Fruit fly (Drosophila melanogaster) whole organism, embryonic: Measurements from ENCODE around the gene Vav.

Experiments
- Abd-B ChIP-seq: fragments of 200-800 bp; sonication (Bioruptor generic); optimal IDR thresholded peaks from 2 replicates; lab custom pipeline; 2018; ENCODE audit warnings: missing biosample characterization, mild to moderate bottlenecking, missing genetic modification characterization, moderate library complexity
- Blimp-1 ChIP-seq: fragments of 200-800 bp; sonication (Bioruptor generic); optimal IDR thresholded peaks from 3 replicates; lab custom pipeline; 2018; ENCODE audit warnings: missing biosample characterization, missing genetic modification characterization, mild to moderate bottlenecking, moderate library complexity, missing genetic modification reagents
- BtbVII ChIP-seq: fragments of 200-800 bp; sonication (Bioruptor generic); optimal IDR thresholded peaks from 3 replicates; lab custom pipeline; 2017; ENCODE audit warnings: missing biosample characterization, mild to moderate bottlenecking, missing genetic modification characterization
- C15 ChIP-seq: fragments of 200-800 bp; sonication (Bioruptor generic); IDR thresholded peaks from 3 replicates; pipeline ENCODE4 v1.3.6; 2022; ENCODE audit warnings: missing biosample characterization, missing genetic modification characterization
- CG10147 ChIP-seq: fragments of 200-800 bp; sonication (Bioruptor generic); optimal IDR thresholded peaks from 2 replicates; lab custom pipeline; 2019; ENCODE audit warnings: missing biosample characterization, mild to moderate bottlenecking, missing genetic modification characterization, moderate library complexity
- CG10209 ChIP-seq: fragments of 200-800 bp; sonication (Bioruptor generic); optimal IDR thresholded peaks from 3 replicates; lab custom pipeline; 2017; ENCODE audit warnings: missing biosample characterization, mild to moderate bottlenecking, missing genetic modification characterization, missing genetic modification reagents
- CG10267 ChIP-seq: fragments of 200-800 bp; sonication (Bioruptor generic); optimal IDR thresholded peaks from 2 replicates; lab custom pipeline; 2018; ENCODE audit warnings: missing biosample characterization, mild to moderate bottlenecking, missing genetic modification characterization, moderate library complexity
- CG10321 ChIP-seq: fragments of 200-800 bp; sonication (Bioruptor generic); IDR thresholded peaks from 2 replicates; pipeline ENCODE4 v1.3.6; 2022; ENCODE audit warnings: missing biosample characterization, missing genetic modification characterization
- CG13287 ChIP-seq: fragments of 200-800 bp; sonication (Bioruptor generic); IDR thresholded peaks from 2 replicates; pipeline ENCODE4 v1.3.6; 2022; ENCODE audit warnings: missing biosample characterization, missing genetic modification characterization; ENCODE audit not compliant: partially characterized antibody
- CG14014 ChIP-seq: fragments of 200-800 bp; sonication (Bioruptor generic); IDR thresholded peaks from 2 replicates; pipeline ENCODE4 v1.3.6; 2022; ENCODE audit warnings: missing biosample characterization, missing genetic modification characterization
- CG14710 ChIP-seq: fragments of 200-800 bp; sonication (Bioruptor generic); optimal IDR thresholded peaks from 3 replicates; lab custom pipeline; 2019; ENCODE audit warnings: missing biosample characterization, mild to moderate bottlenecking, missing genetic modification characterization, moderate library complexity
- CG15514 ChIP-seq: fragments of 200-800 bp; sonication (Bioruptor generic); optimal IDR thresholded peaks from 3 replicates; lab custom pipeline; 2017; ENCODE audit warnings: missing biosample characterization, missing genetic modification characterization, mild to moderate bottlenecking, moderate library complexity, missing genetic modification reagents
- CG15696 ChIP-seq: fragments of 200-800 bp; sonication (Bioruptor generic); optimal IDR thresholded peaks from 2 replicates; lab custom pipeline; 2019; ENCODE audit warnings: missing biosample characterization, mild to moderate bottlenecking, missing genetic modification characterization, moderate library complexity
- CG1647 ChIP-seq: fragments of 200-800 bp; sonication (Bioruptor generic); optimal IDR thresholded peaks from 3 replicates; lab custom pipeline; 2016; ENCODE audit warnings: missing biosample characterization, missing genetic modification characterization
- CG17829 ChIP-seq: fragments of 200-800 bp; optimal IDR thresholded peaks from 2 replicates; lab custom pipeline; 2019; ENCODE audit warnings: missing biosample characterization, mild to moderate bottlenecking, missing genetic modification characterization, moderate library complexity
- CG18262 ChIP-seq: fragments of 200-800 bp; optimal IDR thresholded peaks from 3 replicates; lab custom pipeline; 2019; ENCODE audit warnings: missing biosample characterization, mild to moderate bottlenecking, missing genetic modification characterization, moderate library complexity
- CG2712 ChIP-seq: fragments of 200-800 bp; optimal IDR thresholded peaks from 3 replicates; lab custom pipeline; 2019; ENCODE audit warnings: missing biosample characterization, mild to moderate bottlenecking, missing genetic modification characterization, moderate library complexity
- CG2875 ChIP-seq: fragments of 200-800 bp; sonication (Bioruptor generic); optimal IDR thresholded peaks from 2 replicates; lab custom pipeline; 2017; ENCODE audit warnings: missing biosample characterization, mild to moderate bottlenecking, missing genetic modification characterization, missing genetic modification reagents
- CG31441 ChIP-seq: fragments of 200-800 bp; sonication (Bioruptor generic); IDR thresholded peaks from 2 replicates; pipeline ENCODE4 v1.3.6; 2022; ENCODE audit warnings: missing biosample characterization, missing genetic modification characterization
- CG4424 ChIP-seq: fragments of 200-800 bp; sonication (Bioruptor generic); optimal IDR thresholded peaks from 3 replicates; lab custom pipeline; 2016; ENCODE audit warnings: missing biosample characterization, missing genetic modification characterization
- CG6813 ChIP-seq: fragments of 200-800 bp; sonication (Bioruptor generic); optimal IDR thresholded peaks from 2 replicates; lab custom pipeline; 2017; ENCODE audit warnings: missing biosample characterization, missing genetic modification characterization, mild to moderate bottlenecking, moderate library complexity, missing genetic modification reagents
- CG8281 ChIP-seq: fragments of 200-800 bp; sonication (Bioruptor generic); optimal IDR thresholded peaks from 2 replicates; lab custom pipeline; 2018; ENCODE audit warnings: missing biosample characterization, mild to moderate bottlenecking, missing genetic modification characterization, moderate library complexity
- CG9609 ChIP-seq: fragments of 200-800 bp; sonication (Bioruptor generic); optimal IDR thresholded peaks from 3 replicates; lab custom pipeline; 2016; ENCODE audit warnings: missing biosample characterization, missing genetic modification characterization
- CG9727 ChIP-seq: fragments of 200-800 bp; sonication (Bioruptor generic); optimal IDR thresholded peaks from 3 replicates; lab custom pipeline; 2017; ENCODE audit warnings: missing biosample characterization, mild to moderate bottlenecking, missing genetic modification characterization
- CG9797 ChIP-seq: fragments of 200-800 bp; sonication (Bioruptor generic); optimal IDR thresholded peaks from 3 replicates; lab custom pipeline; 2018; ENCODE audit warnings: missing biosample characterization, mild to moderate bottlenecking, missing genetic modification characterization
- E2f1 ChIP-seq: fragments of 200-800 bp; sonication (Bioruptor generic); IDR thresholded peaks from 2 replicates; pipeline ENCODE4 v1.3.6; 2022; ENCODE audit warnings: missing biosample characterization, missing genetic modification characterization
- H15 ChIP-seq: fragments of 200-800 bp; sonication (Bioruptor generic); IDR thresholded peaks from 3 replicates; pipeline ENCODE4 v1.3.6; 2022; ENCODE audit warnings: missing biosample characterization, missing genetic modification characterization
- HLH3B ChIP-seq: fragments of 200-800 bp; sonication (Bioruptor generic); IDR thresholded peaks from 2 replicates; pipeline ENCODE4 v1.3.6; 2022; ENCODE audit warnings: missing biosample characterization, missing genetic modification characterization
- MESR4 ChIP-seq: fragments of 200-800 bp; sonication (Bioruptor generic); optimal IDR thresholded peaks from 2 replicates; lab custom pipeline; 2018; ENCODE audit warnings: missing biosample characterization, mild to moderate bottlenecking, missing genetic modification characterization, moderate library complexity
- Med ChIP-seq: fragments of 200-800 bp; sonication (Bioruptor generic); peaks from one replicate; lab custom pipeline; 2016; ENCODE audit warnings: missing biosample characterization, missing genetic modification characterization, mild to moderate bottlenecking, inconsistent platforms, moderate library complexity
- Nf-YC ChIP-seq: fragments of 200-800 bp; optimal IDR thresholded peaks from 3 replicates; lab custom pipeline; 2019; ENCODE audit warnings: missing biosample characterization, mild to moderate bottlenecking, missing genetic modification characterization, moderate library complexity
- Oaz ChIP-seq: fragments of 200-800 bp; sonication (Bioruptor generic); IDR thresholded peaks from 2 replicates; pipeline ENCODE4 v1.3.6; 2022; ENCODE audit warnings: missing biosample characterization, missing genetic modification characterization
- Pdp1 ChIP-seq, 2 experiments: fragments of 200-800 bp; sonication (Bioruptor generic); optimal IDR thresholded peaks; 3 replicates each; lab custom pipeline; 2016; ENCODE audit warnings: missing biosample characterization in 2 of 2, missing genetic modification characterization in 2 of 2, mild to moderate bottlenecking in 1 of 2, moderate library complexity in 1 of 2
- Rfx ChIP-seq: fragments of 200-800 bp; sonication (Bioruptor generic); IDR thresholded peaks from 2 replicates; pipeline ENCODE4 v1.3.6; 2022; ENCODE audit warnings: missing biosample characterization, missing genetic modification characterization
- ac ChIP-seq: fragments of 200-800 bp; sonication (Bioruptor generic); optimal IDR thresholded peaks from 3 replicates; lab custom pipeline; 2017; ENCODE audit warnings: missing biosample characterization, mild to moderate bottlenecking, missing genetic modification characterization
- bab2 ChIP-seq: fragments of 200-800 bp; sonication (Bioruptor generic); optimal IDR thresholded peaks from 2 replicates; lab custom pipeline; 2016; ENCODE audit warnings: missing biosample characterization, missing genetic modification characterization
- bcd ChIP-seq: fragments of 200-800 bp; sonication (Bioruptor generic); optimal IDR thresholded peaks from 2 replicates; lab custom pipeline; 2017; ENCODE audit warnings: missing biosample characterization, mild to moderate bottlenecking, missing genetic modification characterization
- bsh ChIP-seq, 2 experiments: fragments of 200-800 bp; sonication (Bioruptor generic); optimal IDR thresholded peaks; 2 replicates each; lab custom pipeline; 2017 to 2018; ENCODE audit warnings: mild to moderate bottlenecking in 2 of 2, missing biosample characterization in 2 of 2, missing genetic modification characterization in 2 of 2, moderate library complexity in 1 of 2
- cas ChIP-seq: fragments of 200-800 bp; sonication (Bioruptor generic); IDR thresholded peaks from 2 replicates; pipeline ENCODE4 v1.3.6; 2022; ENCODE audit warnings: missing biosample characterization, missing genetic modification characterization
- gfzf ChIP-seq: fragments of 200-800 bp; sonication (Bioruptor generic); optimal IDR thresholded peaks from 2 replicates; lab custom pipeline; 2016; ENCODE audit warnings: missing biosample characterization, mild to moderate bottlenecking, missing genetic modification characterization, moderate library complexity
- hbn ChIP-seq: fragments of 200-800 bp; sonication (Bioruptor generic); IDR thresholded peaks from 2 replicates; pipeline ENCODE4 v1.3.6; 2022; ENCODE audit warnings: missing biosample characterization, missing genetic modification characterization; ENCODE audit not compliant: partially characterized antibody
- jumu ChIP-seq: fragments of 200-800 bp; sonication (Bioruptor generic); optimal IDR thresholded peaks from 3 replicates; lab custom pipeline; 2016; ENCODE audit warnings: missing biosample characterization, missing genetic modification characterization
- lilli ChIP-seq: fragments of 200-800 bp; sonication (Bioruptor generic); optimal IDR thresholded peaks from 3 replicates; lab custom pipeline; 2016; ENCODE audit warnings: missing biosample characterization, missing genetic modification characterization
- nmo ChIP-seq: fragments of 200-800 bp; sonication (Bioruptor generic); optimal IDR thresholded peaks from 2 replicates; lab custom pipeline; 2018; ENCODE audit warnings: missing biosample characterization, mild to moderate bottlenecking, missing genetic modification characterization, moderate library complexity
- p53 ChIP-seq: fragments of 200-800 bp; sonication (Bioruptor generic); optimal IDR thresholded peaks from 2 replicates; lab custom pipeline; 2016; ENCODE audit warnings: missing biosample characterization, missing genetic modification characterization
- pfk ChIP-seq: fragments of 200-800 bp; sonication (Bioruptor generic); optimal IDR thresholded peaks from 2 replicates; lab custom pipeline; 2018; ENCODE audit warnings: missing biosample characterization, mild to moderate bottlenecking, missing genetic modification characterization, moderate library complexity
- phol ChIP-seq: fragments of 200-800 bp; sonication (Bioruptor generic); optimal IDR thresholded peaks from 3 replicates; lab custom pipeline; 2018; ENCODE audit warnings: missing biosample characterization, mild to moderate bottlenecking, missing genetic modification characterization, moderate library complexity
- wek ChIP-seq: fragments of 200-800 bp; sonication (Bioruptor generic); optimal IDR thresholded peaks from 3 replicates; lab custom pipeline; 2018; ENCODE audit warnings: missing biosample characterization, mild to moderate bottlenecking, missing genetic modification characterization, moderate library complexity
- zen ChIP-seq: fragments of 200-800 bp; sonication (Bioruptor generic); optimal IDR thresholded peaks from 3 replicates; lab custom pipeline; 2018; ENCODE audit warnings: missing biosample characterization, mild to moderate bottlenecking, missing genetic modification characterization, moderate library complexity

The Vav gene

dm6 chrX:19243379-19243834 is 18.2 kb upstream of the Vav start, which contains the start of gene CG7889 (continued):
- TF ChIP-seq gfzf (peak; percentile 64), CG8281 (tag; lab: Kevin White, UChicago) (no peak), Med (GFP tag; lab: Kevin White, UChicago) (peak; percentile 81), nmo (GFP tag; lab: Kevin White, UChicago) (peak; percentile 45), H15 (GFP tag; lab: Robert Waterston, UW) (no peak), C15 (GFP tag; lab: Robert Waterston, UW) (no peak), CG9797 (GFP tag; lab: Kevin White, UChicago) (peak; percentile 52), Rfx (GFP tag; lab: Robert Waterston, UW) (peak; percentile 42; the same call in 1 of the 2 replicates), CG13287 (GFP tag; lab: Robert Waterston, UW) (peak; percentile 11; the same call in 1 of the 2 replicates), CG10321 (no peak), CG9609 (GFP tag; lab: Kevin White, UChicago) (peak; percentile 8), CG2875 (GFP tag; lab: Kevin White, UChicago) (no peak), CG1647 (GFP tag; lab: Kevin White, UChicago) (peak; percentile 6), pfk (GFP tag; lab: Kevin White, UChicago) (no peak), CG14710 (peak; percentile 52), CG4424 (GFP tag; lab: Kevin White, UChicago) (peak; percentile 58), hbn (no peak), CG10209 (peak; percentile 23), jumu (GFP tag; lab: Kevin White, UChicago) (peak; percentile 15), CG9727 (peak; percentile 22), CG14014 (GFP tag; lab: Robert Waterston, UW) (peak; percentile 26; the same call in 1 of the 2 replicates), BtbVII (peak; percentile 30), CG2712 (peak; percentile 59), bsh (GFP tag; optimal IDR thresholded peaks at IDR 0.05; lab: Kevin White, UChicago) (no peak), CG6813 (GFP tag; lab: Kevin White, UChicago) (no peak), lilli (GFP tag; lab: Kevin White, UChicago) (peak; percentile 53), Nf-YC (tag; lab: Kevin White, UChicago) (peak; percentile 25), E2f1 (GFP tag; lab: Robert Waterston, UW) (0 out of 2 replicates have a peak, but pooled peaks have one; percentile 18), CG31441 (GFP tag; lab: Robert Waterston, UW) (peak; percentile 42; the same call in 1 of the 2 replicates), CG18262 (tag; lab: Kevin White, UChicago) (peak; percentile 53), CG15514 (GFP tag; lab: Kevin White, UChicago) (peak; percentile 15), cas (GFP tag; lab: Robert Waterston, UW) (no peak), ac (no peak), Blimp-1 (GFP tag; lab: Kevin White, UChicago) (peak; percentile 79), Abd-B (GFP tag; lab: Kevin White, UChicago) (peak; percentile 2), zen (tag; lab: Kevin White, UChicago) (peak; percentile 13), p53 (no peak), bcd (GFP tag; lab: Kevin White, UChicago) (peak; percentile 23), CG17829 (tag; lab: Kevin White, UChicago) (peak; percentile 37), MESR4 (GFP tag; lab: Kevin White, UChicago) (peak; percentile 61), bab2 (peak; percentile 20), CG15696 (peak; percentile 6), phol (peak; percentile 40), Oaz (GFP tag; lab: Robert Waterston, UW) (no peak), HLH3B (no peak), Pdp1 (GFP tag; optimal IDR thresholded peaks at IDR 0.05; lab: Kevin White, UChicago) (peak in 1 of 2 experiments; percentile 41), CG10147 (peak; percentile 18), wek (GFP tag; lab: Kevin White, UChicago) (peak; percentile 89), CG10267 (tag; lab: Kevin White, UChicago) (peak; percentile 34)
